Worm (Caenorhabditis elegans) whole organism, L1 larva: ENCODE results near the gene Y47D7A.9.

Source experiments
- C04F5.9 ChIP-seq: sonication (generic microtip); optimal IDR thresholded peaks from 2 replicates; lab custom pipeline; 2016; ENCODE audit warnings: missing genetic modification characterization, missing compliant biosample characterization
- C16A3.4 ChIP-seq: fragments of 150-350 bp; optimal IDR thresholded peaks from 2 replicates; lab custom pipeline; 2014; ENCODE audit warnings: missing biosample characterization, missing genetic modification characterization
- C34B4.2 ChIP-seq: sonication (generic microtip); optimal IDR thresholded peaks from 2 replicates; lab custom pipeline; 2017; ENCODE audit warnings: mild to moderate bottlenecking, missing genetic modification characterization, missing compliant biosample characterization
- F16B12.6 ChIP-seq: fragments of 150-350 bp; optimal IDR thresholded peaks from 2 replicates; lab custom pipeline; 2014; ENCODE audit warnings: missing biosample characterization, missing genetic modification characterization
- alr-1 ChIP-seq: fragments of 200-800 bp; sonication (Bioruptor generic); optimal IDR thresholded peaks from 2 replicates; lab custom pipeline; 2018; ENCODE audit warnings: borderline replicate concordance, mild to moderate bottlenecking, missing genetic modification characterization, missing compliant biosample characterization
- ceh-63 ChIP-seq: fragments of 200-800 bp; sonication (Bioruptor generic); optimal IDR thresholded peaks from 2 replicates; lab custom pipeline; 2018; ENCODE audit warnings: mild to moderate bottlenecking, missing genetic modification characterization, missing compliant biosample characterization
- ceh-8 ChIP-seq: fragments of 200-800 bp; sonication (Bioruptor generic); optimal IDR thresholded peaks from 2 replicates; lab custom pipeline; 2018; ENCODE audit warnings: mild to moderate bottlenecking, missing genetic modification characterization, moderate library complexity, missing compliant biosample characterization
- ceh-82 ChIP-seq, 3 experiments: fragments of 150-350 bp in 1 of 3; sonication (generic microtip) in 2 of 3; optimal IDR thresholded peaks; 2 replicates each; lab custom pipeline; 2014 to 2017; ENCODE audit warnings: missing biosample characterization in 3 of 3, missing genetic modification characterization in 3 of 3
- dsc-1 ChIP-seq: sonication (generic microtip); optimal IDR thresholded peaks from 2 replicates; lab custom pipeline; 2016; ENCODE audit warnings: mild to moderate bottlenecking, missing genetic modification characterization, missing compliant biosample characterization
- efl-1 ChIP-seq, 4 experiments: fragments of 150-350 bp; optimal IDR thresholded peaks in 3 of 4; peaks in 1 of 4; 1 replicate in 1 of 4; 2 replicates in 3 of 4; lab custom pipeline; 2014; ENCODE audit warnings: missing biosample characterization in 2 of 4, missing genetic modification characterization in 2 of 4, missing genetic modification reagents in 2 of 4
- egl-27 ChIP-seq, 2 experiments: fragments of 150-350 bp in 1 of 2; sonication (generic microtip); optimal IDR thresholded peaks; 3 replicates each; lab custom pipeline; 2017 to 2018; ENCODE audit warnings: missing biosample characterization in 2 of 2, missing genetic modification characterization in 2 of 2, missing genetic modification reagents in 2 of 2
- elt-2 ChIP-seq: sonication (generic microtip); optimal IDR thresholded peaks from 2 replicates; lab custom pipeline; 2016; ENCODE audit warnings: missing genetic modification characterization, mild to moderate bottlenecking, inconsistent platforms, missing compliant biosample characterization, missing genetic modification reagents
- ets-5 ChIP-seq: fragments of 200-800 bp; sonication (Bioruptor generic); IDR thresholded peaks from 2 replicates; pipeline ENCODE4 v1.3.6; 2022; ENCODE audit warnings: missing genetic modification characterization, missing compliant biosample characterization
- fkh-10 ChIP-seq: sonication (generic microtip); optimal IDR thresholded peaks from 2 replicates; lab custom pipeline; 2017; ENCODE audit warnings: missing biosample characterization, missing genetic modification reagents, missing genetic modification characterization
- hlh-17 ChIP-seq: fragments of 200-800 bp; sonication (Bioruptor generic); optimal IDR thresholded peaks from 2 replicates; lab custom pipeline; 2018; ENCODE audit warnings: missing genetic modification characterization, mild to moderate bottlenecking, missing compliant biosample characterization, moderate library complexity, borderline replicate concordance
- isw-1 ChIP-seq: fragments of 200-800 bp; sonication (Bioruptor generic); IDR thresholded peaks from 2 replicates; pipeline ENCODE4 v1.3.6; 2022; ENCODE audit warnings: missing genetic modification characterization, missing compliant biosample characterization
- lin-14 ChIP-seq: fragments of 200-800 bp; sonication (Bioruptor generic); optimal IDR thresholded peaks from 2 replicates; lab custom pipeline; 2018; ENCODE audit warnings: mild to moderate bottlenecking, missing genetic modification characterization, moderate library complexity, missing compliant biosample characterization
- lin-15B ChIP-seq: fragments of 150-350 bp; sonication (generic microtip); optimal IDR thresholded peaks from 3 replicates; lab custom pipeline; 2014; ENCODE audit warnings: missing biosample characterization, missing genetic modification characterization
- lin-35 ChIP-seq, 2 experiments: fragments of 150-350 bp; optimal IDR thresholded peaks; 2 replicates each; lab custom pipeline; 2014; ENCODE audit warnings: missing biosample characterization in 2 of 2, missing genetic modification characterization in 2 of 2, missing genetic modification reagents in 2 of 2
- lir-3 ChIP-seq: sonication (generic microtip); optimal IDR thresholded peaks from 2 replicates; lab custom pipeline; 2016; ENCODE audit warnings: mild to moderate bottlenecking, missing genetic modification characterization, moderate library complexity, missing compliant biosample characterization; ENCODE audit not compliant: poor library complexity
- mdl-1 ChIP-seq, 2 experiments: fragments of 150-350 bp; optimal IDR thresholded peaks; 2 replicates each; lab custom pipeline; 2014 to 2017; ENCODE audit warnings: missing biosample characterization in 2 of 2, missing genetic modification characterization in 2 of 2, inconsistent platforms in 1 of 2
- mef-2 ChIP-seq: fragments of 150-350 bp; optimal IDR thresholded peaks from 2 replicates; lab custom pipeline; 2014; ENCODE audit warnings: missing biosample characterization, missing genetic modification characterization
- nhr-11 ChIP-seq: fragments of 150-350 bp; optimal IDR thresholded peaks from 2 replicates; lab custom pipeline; 2014; ENCODE audit warnings: missing biosample characterization, missing genetic modification characterization
- nhr-237 ChIP-seq: fragments of 150-350 bp; optimal IDR thresholded peaks from 2 replicates; lab custom pipeline; 2014; ENCODE audit warnings: missing biosample characterization, missing genetic modification characterization
- nhr-76 ChIP-seq: sonication (generic microtip); optimal IDR thresholded peaks from 2 replicates; lab custom pipeline; 2017; ENCODE audit warnings: missing biosample characterization, missing genetic modification characterization
- nhr-84 ChIP-seq: sonication (generic microtip); optimal IDR thresholded peaks from 2 replicates; lab custom pipeline; 2017; ENCODE audit warnings: missing biosample characterization, missing genetic modification characterization
- nhr-85 ChIP-seq: sonication (generic microtip); peaks from one replicate; lab custom pipeline; 2016; ENCODE audit warnings: missing genetic modification characterization, inconsistent platforms, missing compliant biosample characterization
- pax-3 ChIP-seq: fragments of 200-800 bp; sonication (Bioruptor generic); optimal IDR thresholded peaks from 2 replicates; lab custom pipeline; 2018; ENCODE audit warnings: mild to moderate bottlenecking, missing genetic modification characterization, moderate library complexity, missing compliant biosample characterization
- pqm-1 ChIP-seq: sonication (generic microtip); optimal IDR thresholded peaks from 3 replicates; lab custom pipeline; 2017; ENCODE audit warnings: missing biosample characterization, missing genetic modification characterization
- snpc-4 ChIP-seq: fragments of 150-350 bp; optimal IDR thresholded peaks from 2 replicates; lab custom pipeline; 2014; ENCODE audit warnings: missing biosample characterization, missing genetic modification characterization
- sox-4 ChIP-seq: sonication (generic microtip); optimal IDR thresholded peaks from 2 replicates; lab custom pipeline; 2016; ENCODE audit warnings: missing genetic modification characterization, missing compliant biosample characterization
- sptf-1 ChIP-seq: fragments of 150-350 bp; optimal IDR thresholded peaks from 2 replicates; lab custom pipeline; 2014; ENCODE audit warnings: missing biosample characterization, missing genetic modification characterization
- sup-37 ChIP-seq: fragments of 200-800 bp; sonication (Bioruptor generic); optimal IDR thresholded peaks from 2 replicates; lab custom pipeline; 2018; ENCODE audit warnings: mild to moderate bottlenecking, missing genetic modification characterization, missing compliant biosample characterization
- swsn-7 ChIP-seq: sonication (generic microtip); optimal IDR thresholded peaks from 2 replicates; lab custom pipeline; 2016; ENCODE audit warnings: missing genetic modification characterization, missing compliant biosample characterization
- tbx-2 ChIP-seq: sonication (generic microtip); optimal IDR thresholded peaks from 2 replicates; lab custom pipeline; 2016; ENCODE audit warnings: missing genetic modification characterization, missing compliant biosample characterization
- unc-62 ChIP-seq: fragments of 150-350 bp; optimal IDR thresholded peaks from 2 replicates; lab custom pipeline; 2014; ENCODE audit warnings: missing biosample characterization, missing genetic modification reagents, missing genetic modification characterization
- vab-15 ChIP-seq: sonication (generic microtip); optimal IDR thresholded peaks from 2 replicates; lab custom pipeline; 2017; ENCODE audit warnings: missing genotype, mild to moderate bottlenecking, missing genetic modification characterization, missing compliant biosample characterization
- xbp-1 ChIP-seq: sonication (generic microtip); optimal IDR thresholded peaks from 2 replicates; lab custom pipeline; 2016; ENCODE audit warnings: missing genetic modification characterization, missing compliant biosample characterization
- zag-1 ChIP-seq: fragments of 150-350 bp; optimal IDR thresholded peaks from 2 replicates; lab custom pipeline; 2014; ENCODE audit warnings: missing biosample characterization, missing genetic modification characterization
- ztf-11 ChIP-seq, 2 experiments: sonication (generic microtip); optimal IDR thresholded peaks; 2 replicates each; lab custom pipeline; 2016 to 2017; ENCODE audit warnings: missing genetic modification characterization in 2 of 2, missing biosample characterization in 1 of 2, missing compliant biosample characterization in 1 of 2

Y47D7A.9 gene

ce11 chrV:4401865-4402264 lies 21.9 kb downstream of the Y47D7A.9 start, which contains the start of gene F13A2.5:
Gene F13A2.5 (minus strand): TSS chrV:4401965.
- TF ChIP-seq ztf-11 (tag; optimal IDR thresholded peaks at IDR 0.05; lab: Kevin White, UChicago) (no peak), nhr-85 (tag; lab: Kevin White, UChicago) (no peak), pqm-1 (no peak), alr-1 (tag; lab: Kevin White, UChicago) (no peak), F16B12.6 (tag; lab: Kevin White, UChicago) (no peak), isw-1 (GFP tag; lab: Robert Waterston, UW) (no peak), ceh-8 (GFP tag; lab: Kevin White, UChicago) (no peak), efl-1 (optimal IDR thresholded peaks at IDR 0.05; lab: Kevin White, UChicago) (no peak), efl-1 (GFP tag; optimal IDR thresholded peaks at IDR 0.05 in 1 of 2; lab: Kevin White, UChicago) (no peak), snpc-4 (tag; lab: Kevin White, UChicago) (no peak), egl-27 (tag; optimal IDR thresholded peaks at IDR 0.05; lab: Kevin White, UChicago) (no peak), pax-3 (tag; lab: Kevin White, UChicago) (no peak), lin-15B (tag; lab: Kevin White, UChicago) (no peak), lir-3 (tag; lab: Kevin White, UChicago) (no peak)

- TF ChIP-seq nhr-76 (no peak), tbx-2 (tag; lab: Kevin White, UChicago) (no peak), vab-15 (tag; lab: Kevin White, UChicago) (no peak), C16A3.4 (no peak), nhr-237 (tag; lab: Kevin White, UChicago) (no peak), ets-5 (GFP tag; lab: Robert Waterston, UW) (no peak), zag-1 (tag; lab: Kevin White, UChicago) (no peak), nhr-84 (tag; lab: Kevin White, UChicago) (no peak), pax-3 (tag; lab: Kevin White, UChicago) (no peak), sup-37 (GFP tag; lab: Kevin White, UChicago) (no peak), lir-3 (tag; lab: Kevin White, UChicago) (no peak), fkh-10 (no peak), lin-14 (no peak), nhr-85 (tag; lab: Kevin White, UChicago) (no peak)
Observed at ce11 chrV:4400118-4400517, 23.6 kb downstream of the Y47D7A.9 start, which contains the start of gene F13A2.4. Gene F13A2.4 (minus strand): TSS chrV:4400218.

- TF ChIP-seq efl-1 (optimal IDR thresholded peaks at IDR 0.05; lab: Kevin White, UChicago) (no peak), efl-1 (GFP tag; optimal IDR thresholded peaks at IDR 0.05 in 1 of 2; lab: Kevin White, UChicago) (peak in 1 of 2 experiments; percentile 38), C34B4.2 (no peak), sox-4 (tag; lab: Kevin White, UChicago) (no peak)
Observed at ce11 chrV:4398884-4399283, 24.9 kb downstream of the Y47D7A.9 start.

ce11 chrV:4398127-4398526 lies 25.6 kb downstream of the Y47D7A.9 start:
- TF ChIP-seq efl-1 (optimal IDR thresholded peaks at IDR 0.05; lab: Kevin White, UChicago) (no peak), efl-1 (GFP tag; optimal IDR thresholded peaks at IDR 0.05 in 1 of 2; lab: Kevin White, UChicago) (peak in 1 of 2 experiments; percentile 50), unc-62 (GFP tag; lab: Kevin White, UChicago) (no peak)

ce11 chrV:4396257-4396656 lies 27.5 kb downstream of the Y47D7A.9 start, which contains the start of gene F13A2.3:
Gene F13A2.3 (minus strand): TSS chrV:4396357.
- no peak for TF ChIP-seq nhr-11
- TF ChIP-seq snpc-4 (tag; lab: Kevin White, UChicago) = no peak
- TF ChIP-seq sup-37 (GFP tag; lab: Kevin White, UChicago) = no peak
- TF ChIP-seq dsc-1 (tag; lab: Kevin White, UChicago) = no peak
- no peak for TF ChIP-seq hlh-17 (GFP tag; lab: Kevin White, UChicago)
- no peak for TF ChIP-seq swsn-7 (tag; lab: Kevin White, UChicago)
- no peak for TF ChIP-seq zag-1 (tag; lab: Kevin White, UChicago)
- TF ChIP-seq lin-35 (GFP tag; optimal IDR thresholded peaks at IDR 0.05; lab: Kevin White, UChicago) = no peak
- TF ChIP-seq ceh-82 (tag; optimal IDR thresholded peaks at IDR 0.05; lab: Kevin White, UChicago) = no peak
- TF ChIP-seq ceh-63 (GFP tag; lab: Kevin White, UChicago) = no peak
- TF ChIP-seq lin-14 = no peak
- TF ChIP-seq mef-2 (tag; lab: Kevin White, UChicago) = no peak
- TF ChIP-seq xbp-1 (tag; lab: Kevin White, UChicago) = no peak
- TF ChIP-seq sptf-1 = no peak
- TF ChIP-seq fkh-10 = no peak
- no peak for TF ChIP-seq C04F5.9 (tag; lab: Kevin White, UChicago)
- TF ChIP-seq nhr-84 (tag; lab: Kevin White, UChicago) = no peak
- no peak for TF ChIP-seq mdl-1 (tag; optimal IDR thresholded peaks at IDR 0.05; lab: Kevin White, UChicago)
- no peak for TF ChIP-seq elt-2
